Fruit fly (Drosophila melanogaster) whole organism: ENCODE results near the gene CG2964.

Experiments used
- CG8478 ChIP-seq: fragments of >200 bp; optimal IDR thresholded peaks from 2 replicates; lab custom pipeline; 2018; ENCODE audit warnings: inconsistent platforms
- Dll ChIP-seq: fragments of >200 bp; optimal IDR thresholded peaks from 2 replicates; lab custom pipeline; 2017
- EcR ChIP-seq, 2 experiments: fragments of >200 bp; optimal IDR thresholded peaks; 2 replicates each; lab custom pipeline; 2017; ENCODE audit warnings: missing biosample characterization in 2 of 2, missing genetic modification characterization in 2 of 2, missing genetic modification reagents in 2 of 2
- pan ChIP-seq: fragments of >200 bp; optimal IDR thresholded peaks from 2 replicates; lab custom pipeline; 2017
- psq ChIP-seq: fragments of >200 bp; optimal IDR thresholded peaks from 2 replicates; lab custom pipeline; 2017
- usp ChIP-seq: fragments of >200 bp; optimal IDR thresholded peaks from 2 replicates; lab custom pipeline; 2017; ENCODE audit warnings: missing biosample characterization, missing genetic modification characterization, mixed read lengths

CG2964 gene

DNA sequence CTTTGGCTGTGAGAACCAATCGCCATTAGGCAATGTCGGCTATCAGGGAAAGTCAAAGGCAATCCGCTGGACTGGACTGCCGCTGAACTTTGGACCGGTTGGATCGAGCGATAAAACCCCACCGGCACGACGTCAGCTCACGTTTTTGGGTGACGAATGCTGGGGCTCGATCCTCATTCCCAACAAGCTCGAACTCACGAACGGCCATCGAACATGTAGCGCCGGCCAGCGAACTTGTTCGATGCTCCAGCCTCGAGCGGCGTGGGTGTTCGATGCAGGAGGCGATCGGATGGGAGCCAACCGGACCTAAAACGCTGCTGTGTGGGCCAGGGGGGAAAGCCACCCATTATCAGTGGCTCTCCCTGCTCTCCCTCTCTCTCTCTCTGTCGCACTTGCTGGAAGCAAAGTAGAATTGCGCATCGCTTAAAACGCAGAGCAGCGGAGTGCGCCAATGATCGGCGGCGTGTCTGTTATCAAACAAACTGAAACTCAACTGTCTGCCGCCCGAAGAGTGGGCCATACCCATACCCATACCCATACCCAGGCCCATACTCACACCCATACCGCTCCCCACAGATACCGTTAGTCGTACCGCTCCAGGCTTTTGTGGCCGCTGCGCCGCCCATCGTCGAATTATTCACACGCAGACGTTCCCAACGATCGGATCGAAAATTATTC is 7.5 kb upstream of the CG2964 start, which contains the start of gene daw:
TSS of gene daw (plus strand) at position 628 of the 678 bp plus-strand sequence.
- TF ChIP-seq Dll (lab: Kevin White, UChicago) (peak; percentile 8), usp (no peak)

DNA sequence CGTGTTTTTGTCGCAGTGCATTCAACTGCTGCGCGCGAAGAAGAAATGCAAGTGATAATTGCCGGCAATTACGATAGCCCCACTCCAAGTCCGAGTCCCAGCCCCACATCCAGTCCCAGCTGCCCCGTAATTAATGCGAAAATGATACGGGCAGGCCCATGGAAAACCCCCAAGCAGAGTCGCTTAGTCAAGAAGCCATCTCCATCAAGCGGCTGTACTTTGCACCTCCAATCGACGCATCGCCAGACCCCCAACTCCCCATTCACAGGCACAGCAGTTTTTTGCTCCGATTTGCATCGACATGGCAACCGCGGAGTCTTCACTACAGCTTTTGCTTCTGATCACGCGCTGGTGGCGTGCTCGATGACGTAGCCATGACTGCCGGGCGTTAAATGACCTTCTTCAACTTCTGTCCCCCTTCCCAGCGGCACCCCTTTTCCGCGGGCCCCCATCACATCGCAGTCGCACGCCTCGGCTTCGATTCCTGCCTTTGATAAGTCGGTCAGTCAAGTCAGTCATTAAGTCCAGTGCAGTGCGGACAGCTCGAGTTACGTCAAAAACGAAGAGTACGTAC is 6.0 kb upstream of the CG2964 start:
- TF ChIP-seq usp, result no peak
- no peak for TF ChIP-seq EcR (GFP tag; optimal IDR thresholded peaks at IDR 0.05; lab: Kevin White, UChicago)
- TF ChIP-seq psq (lab: Kevin White, UChicago), result no peak
- TF ChIP-seq pan (lab: Kevin White, UChicago), result no peak
- peak; percentile 49 for TF ChIP-seq Dll (lab: Kevin White, UChicago)

DNA sequence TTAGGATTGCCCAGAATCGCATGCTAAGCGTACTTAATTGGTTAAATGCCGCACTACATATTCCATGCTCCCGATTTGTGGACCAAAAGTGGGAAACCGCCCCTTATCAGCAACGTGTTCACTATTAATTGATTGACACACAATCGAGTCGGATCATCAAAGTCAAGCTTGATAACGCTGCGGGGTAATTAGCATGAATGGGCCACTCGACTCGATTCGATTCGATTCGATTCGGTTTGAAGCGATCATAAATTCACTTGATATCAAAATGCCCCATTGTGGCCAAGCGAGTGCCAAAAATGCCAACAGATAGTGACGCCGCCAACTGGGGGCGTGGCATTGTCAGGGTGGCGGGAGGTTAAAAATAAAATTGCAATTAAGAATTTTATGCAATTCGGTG is 4.6 kb upstream of the CG2964 start:
- TF ChIP-seq psq (lab: Kevin White, UChicago) (no peak), usp (no peak), EcR (GFP tag; optimal IDR thresholded peaks at IDR 0.05; lab: Kevin White, UChicago) (no peak), pan (lab: Kevin White, UChicago) (no peak), CG8478 (lab: Kevin White, UChicago) (no peak), Dll (lab: Kevin White, UChicago) (no peak)

dm6 chr2L:2808038-2808699 is 4.1 kb upstream of the CG2964 start:
- TF ChIP-seq EcR (GFP tag; optimal IDR thresholded peaks at IDR 0.05; lab: Kevin White, UChicago) (no peak), Dll (lab: Kevin White, UChicago) (no peak), CG8478 (lab: Kevin White, UChicago) (no peak), usp (no peak), psq (lab: Kevin White, UChicago) (no peak), pan (lab: Kevin White, UChicago) (no peak)

dm6 chr2L:2810831-2811230 is 1.4 kb upstream of the CG2964 start:
- TF ChIP-seq Dll (lab: Kevin White, UChicago), result no peak
- TF ChIP-seq pan (lab: Kevin White, UChicago), result no peak
- TF ChIP-seq psq (lab: Kevin White, UChicago), result no peak
- TF ChIP-seq EcR (GFP tag; optimal IDR thresholded peaks at IDR 0.05; lab: Kevin White, UChicago), result no peak

DNA sequence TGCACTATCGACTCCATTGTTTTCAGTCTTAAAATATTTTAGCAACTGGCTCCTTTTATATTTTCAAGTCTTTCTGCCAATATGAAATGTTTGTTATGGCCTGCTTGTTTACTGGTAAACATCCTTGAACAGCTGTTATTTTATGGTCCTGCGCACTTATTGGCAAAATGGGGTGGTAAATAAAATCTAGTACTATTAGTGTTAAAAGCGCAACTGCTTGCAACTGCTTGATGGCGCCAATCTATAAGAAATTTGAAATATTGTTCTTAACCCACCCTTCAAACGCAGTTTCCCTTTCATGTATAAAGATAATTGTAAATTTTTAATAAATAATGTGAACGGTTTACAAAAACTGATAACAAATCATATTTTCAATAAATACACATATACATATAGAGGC is 3.4 kb downstream of the CG2964 start, which contains the start of gene G6P:
TSS of gene G6P (minus strand) at position 88 of the 400 bp plus-strand sequence.
- TF ChIP-seq psq (lab: Kevin White, UChicago) (no peak), EcR (GFP tag; optimal IDR thresholded peaks at IDR 0.05; lab: Kevin White, UChicago) (no peak), Dll (lab: Kevin White, UChicago) (no peak), CG8478 (lab: Kevin White, UChicago) (no peak), usp (no peak), pan (lab: Kevin White, UChicago) (no peak)

DNA sequence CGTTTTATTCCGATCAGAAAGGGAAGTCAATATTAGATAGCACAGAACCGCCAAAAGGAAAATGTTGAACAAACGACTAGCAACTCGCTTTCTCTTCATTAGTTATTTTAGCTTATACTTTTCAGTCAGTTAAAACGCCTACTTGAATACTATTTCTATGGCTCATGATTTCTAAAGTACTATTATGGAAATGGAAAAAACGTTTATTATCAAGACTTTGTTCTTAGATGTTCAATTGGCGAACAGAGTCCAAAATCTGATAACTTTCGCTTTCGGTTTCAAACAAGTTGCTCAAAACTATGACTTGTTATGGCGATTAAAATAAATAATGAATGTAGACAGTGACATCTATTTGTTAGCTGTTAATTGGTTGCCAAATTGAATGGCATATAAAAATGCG is 13.2 kb downstream of the CG2964 start, which contains the start of gene CG3123:
TSS of gene CG3123 (minus strand) at position 101 of the 400 bp plus-strand sequence.
- TF ChIP-seq EcR (GFP tag; optimal IDR thresholded peaks at IDR 0.05; lab: Kevin White, UChicago), result no peak
- TF ChIP-seq CG8478 (lab: Kevin White, UChicago), result no peak
- no peak for TF ChIP-seq pan (lab: Kevin White, UChicago)
- TF ChIP-seq Dll (lab: Kevin White, UChicago), result no peak
- no peak for TF ChIP-seq usp
- TF ChIP-seq psq (lab: Kevin White, UChicago), result no peak

DNA sequence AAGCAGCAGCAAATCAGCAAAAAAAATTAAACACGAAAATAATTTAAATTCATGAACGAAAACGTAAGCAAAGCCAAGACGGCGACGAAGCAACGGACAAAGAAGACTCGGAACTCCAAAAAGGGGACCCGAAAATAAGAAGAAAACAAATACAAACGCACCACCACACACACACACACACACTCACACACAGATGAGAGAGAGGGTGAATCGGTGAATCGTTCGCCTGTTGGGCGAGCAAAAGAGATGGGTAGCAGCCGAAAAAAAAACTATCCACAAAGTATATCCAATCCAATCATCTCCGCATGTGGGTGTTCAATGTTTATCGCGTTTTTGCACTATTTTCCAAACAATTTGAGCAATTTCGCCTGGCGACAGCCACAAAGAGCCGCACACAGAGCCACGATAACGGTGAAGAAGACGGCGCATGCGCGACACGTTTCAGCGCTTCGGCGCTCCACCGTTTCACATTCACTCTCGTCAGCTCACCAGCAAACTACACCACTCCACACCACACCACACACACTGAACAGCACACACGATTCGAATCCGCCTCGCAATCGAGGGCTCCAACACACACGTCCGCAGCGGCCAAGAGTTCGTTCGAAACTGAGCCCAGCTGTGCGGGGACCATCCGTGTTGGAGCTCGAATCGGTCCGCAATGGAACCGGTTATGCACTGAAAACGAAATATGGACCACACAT is 17.6 kb downstream of the CG2964 start, which contains the start of gene Duox:
TSS of gene Duox (minus strand) at position 612 of the 704 bp plus-strand sequence.
- TF ChIP-seq EcR (GFP tag; optimal IDR thresholded peaks at IDR 0.05; lab: Kevin White, UChicago), result no peak
- TF ChIP-seq CG8478 (lab: Kevin White, UChicago), result no peak
- no peak for TF ChIP-seq psq (lab: Kevin White, UChicago)
- no peak for TF ChIP-seq Dll (lab: Kevin White, UChicago)
- TF ChIP-seq usp, result no peak
- no peak for TF ChIP-seq pan (lab: Kevin White, UChicago)

DNA sequence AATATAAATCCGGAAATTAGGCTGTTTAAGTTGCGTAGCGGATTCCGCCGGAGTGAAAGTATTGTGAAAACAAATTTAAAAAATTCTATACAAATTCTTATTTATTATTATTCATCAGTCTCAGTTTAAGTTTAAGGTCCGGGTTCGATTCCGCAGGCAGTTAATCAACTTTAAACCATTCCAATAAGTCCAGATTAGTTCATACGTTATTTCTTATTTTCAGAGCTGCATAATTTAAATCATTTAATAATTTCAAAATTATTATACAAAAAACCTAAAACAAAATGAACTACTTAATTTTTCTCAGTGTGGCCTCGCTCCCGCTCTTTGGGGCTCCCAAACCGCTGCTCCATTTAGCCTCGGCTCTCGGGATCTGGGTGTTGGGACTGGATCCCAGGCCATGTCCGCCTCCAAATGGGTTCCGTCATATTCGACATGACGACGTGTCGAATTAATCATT is 18.1 kb downstream of the CG2964 start:
- TF ChIP-seq Dll (lab: Kevin White, UChicago) (peak; percentile 36), usp (no peak)

DNA sequence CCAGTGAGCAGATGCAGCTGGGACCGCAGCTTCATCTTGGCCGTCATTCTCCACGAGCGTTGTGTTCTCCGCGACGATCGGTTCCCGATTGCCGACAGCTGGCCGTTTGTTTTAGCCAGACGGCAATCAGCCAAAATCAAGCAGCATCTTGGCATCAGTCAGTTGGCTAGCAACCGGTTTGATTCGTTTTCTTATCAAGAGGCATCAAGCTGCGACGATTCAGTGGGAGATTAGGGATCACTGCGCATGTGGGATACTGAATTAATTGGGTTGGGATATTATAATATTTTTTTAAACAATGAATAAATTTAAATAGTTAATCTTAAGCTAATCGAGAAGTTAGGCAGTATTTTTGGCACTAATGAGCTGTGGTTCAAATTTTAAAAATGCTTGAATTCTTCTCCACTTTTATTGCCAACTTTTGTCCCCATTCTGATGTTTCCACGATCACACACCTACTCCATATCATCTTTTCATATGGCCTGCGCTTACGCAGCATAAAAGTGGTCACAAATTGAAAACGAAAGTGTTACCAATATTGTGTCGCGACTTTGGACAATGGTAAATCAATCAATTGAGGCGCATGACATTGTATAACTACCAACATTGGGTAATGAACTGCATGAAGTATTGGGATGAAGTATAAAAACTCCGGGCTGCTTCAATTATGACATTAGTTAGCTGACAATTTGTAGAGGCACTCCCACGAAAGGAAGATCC is 25.7 kb downstream of the CG2964 start, which contains the start of the genes CG3119 and Cpr23B:
TSS of gene CG3119 (minus strand) at position 92 of the 720 bp plus-strand sequence.
TSS of gene Cpr23B (plus strand) at position 670 of the 720 bp plus-strand sequence.
- TF ChIP-seq pan (lab: Kevin White, UChicago), result no peak
- no peak for TF ChIP-seq Dll (lab: Kevin White, UChicago)
- TF ChIP-seq CG8478 (lab: Kevin White, UChicago), result no peak
- TF ChIP-seq usp, result no peak

- TF ChIP-seq psq (lab: Kevin White, UChicago) (no peak), usp (no peak), pan (lab: Kevin White, UChicago) (no peak), Dll (lab: Kevin White, UChicago) (no peak), CG8478 (lab: Kevin White, UChicago) (no peak), EcR (GFP tag; optimal IDR thresholded peaks at IDR 0.05; lab: Kevin White, UChicago) (no peak)
Observed at dm6 chr2L:2839850-2840249, 27.6 kb downstream of the CG2964 start, which contains the start of gene CG2975. CG2975 (plus strand) TSS chr2L:2840124.
